Fruit fly (Drosophila melanogaster): ENCODE measurements around the gene CG7888.
A peak's percentile ranks its signal among the peaks of the same experiment; 100 is the strongest.

Gene CG7888

dm6 chr3L:11096195-11096908, 42.5 kb downstream of the CG7888 start, which contains the start of the genes CG46439, Iyd and CG33947 (continued):
- no peak for TF ChIP-seq pfk (GFP tag; optimal IDR thresholded peaks at IDR 0.05)
- no peak for TF ChIP-seq CG10565 (GFP tag; optimal IDR thresholded peaks at IDR 0.05)
- peak; percentile 56; the same call in 2 of the 3 replicates for TF ChIP-seq CG34224 (GFP tag; IDR thresholded peaks at IDR 0.05; ENCODE audit: partially characterized antibody)
- no peak for TF ChIP-seq Stat92E (GFP tag; optimal IDR thresholded peaks at IDR 0.05)
- no peak for TF ChIP-seq ara (GFP tag; IDR thresholded peaks at IDR 0.05)
- no peak for TF ChIP-seq gcm2 (GFP tag; optimal IDR thresholded peaks at IDR 0.05)
- no peak for TF ChIP-seq MTF-1 (GFP tag; optimal IDR thresholded peaks at IDR 0.05; ENCODE audit: borderline replicate concordance)
- no peak for TF ChIP-seq klu (GFP tag; IDR thresholded peaks at IDR 0.05)
- TF ChIP-seq knrl (GFP tag; IDR thresholded peaks at IDR 0.05; ENCODE audit: partially characterized antibody), result no peak
- TF ChIP-seq MESR4 (GFP tag; optimal IDR thresholded peaks at IDR 0.05), result peak; percentile 37
- TF ChIP-seq chn (GFP tag; optimal IDR thresholded peaks at IDR 0.05), result peak; percentile 4
- TF ChIP-seq peb (GFP tag; IDR thresholded peaks at IDR 0.05), result no peak
- TF ChIP-seq CG31224 (GFP tag; IDR thresholded peaks at IDR 0.05), result no peak
- TF ChIP-seq CG15696 (tag; optimal IDR thresholded peaks at IDR 0.05), result no peak
- TF ChIP-seq Nf-YB (GFP tag; optimal IDR thresholded peaks at IDR 0.05), result no peak
- no peak for TF ChIP-seq bowl (GFP tag; IDR thresholded peaks at IDR 0.05)
- no peak for TF ChIP-seq nerfin-2 (GFP tag; IDR thresholded peaks at IDR 0.05; ENCODE audit: partially characterized antibody)
- no peak for TF ChIP-seq CG17186 (GFP tag; optimal IDR thresholded peaks at IDR 0.05)
- no peak for TF ChIP-seq slbo (GFP tag; IDR thresholded peaks at IDR 0.05)
- TF ChIP-seq CG3838 (GFP tag; optimal IDR thresholded peaks at IDR 0.05), result no peak
- TF ChIP-seq Med (GFP tag), result peak; percentile 89
- TF ChIP-seq lmd (GFP tag; IDR thresholded peaks at IDR 0.05), result no peak
- no peak for TF ChIP-seq CG10431 (GFP tag; optimal IDR thresholded peaks at IDR 0.05)
- TF ChIP-seq CG8388 (GFP tag; optimal IDR thresholded peaks at IDR 0.05), result no peak
- TF ChIP-seq CG13894 (tag; optimal IDR thresholded peaks at IDR 0.05), result no peak
- peak in 1 of 2 experiments; percentile 87 for TF ChIP-seq Pdp1 (GFP tag; optimal IDR thresholded peaks at IDR 0.05)
- no peak for TF ChIP-seq dmrt99B (tag; optimal IDR thresholded peaks at IDR 0.05)
- no peak for TF ChIP-seq dysf (GFP tag; IDR thresholded peaks at IDR 0.05)
- no peak for TF ChIP-seq CG6765 (GFP tag; optimal IDR thresholded peaks at IDR 0.05)
- TF ChIP-seq Sry-δ (GFP tag; optimal IDR thresholded peaks at IDR 0.05), result no peak
- no peak for TF ChIP-seq danr (GFP tag; IDR thresholded peaks at IDR 0.05)
- TF ChIP-seq pho (GFP tag; optimal IDR thresholded peaks at IDR 0.05), result no peak
- TF ChIP-seq ind (GFP tag; optimal IDR thresholded peaks at IDR 0.05), result no peak
- TF ChIP-seq CG4424 (GFP tag; optimal IDR thresholded peaks at IDR 0.05), result no peak
- TF ChIP-seq NC2β (GFP tag; optimal IDR thresholded peaks at IDR 0.05), result peak; percentile 26
- TF ChIP-seq CG7271 (tag; optimal IDR thresholded peaks at IDR 0.05), result no peak
- TF ChIP-seq Trl (optimal IDR thresholded peaks at IDR 0.05), result peak; percentile 89 to 92
- TF ChIP-seq Trl (GFP tag; optimal IDR thresholded peaks at IDR 0.05), result peak; percentile 60
- no peak for TF ChIP-seq CG30403 (GFP tag; optimal IDR thresholded peaks at IDR 0.05)
- peak; percentile 28 for TF ChIP-seq cwo (GFP tag; optimal IDR thresholded peaks at IDR 0.05)
- no peak for TF ChIP-seq CG15011 (GFP tag; optimal IDR thresholded peaks at IDR 0.05)
- TF ChIP-seq fd96Cb (tag; optimal IDR thresholded peaks at IDR 0.05), result no peak
- no peak for TF ChIP-seq CG16863 (GFP tag; optimal IDR thresholded peaks at IDR 0.05)
- no peak for TF ChIP-seq CG42726 (GFP tag; IDR thresholded peaks at IDR 0.05; ENCODE audit: partially characterized antibody)
- TF ChIP-seq Meics (GFP tag; optimal IDR thresholded peaks at IDR 0.05), result no peak
- TF ChIP-seq CG1647 (GFP tag; optimal IDR thresholded peaks at IDR 0.05), result no peak
- TF ChIP-seq CG1792 (GFP tag; optimal IDR thresholded peaks at IDR 0.05), result no peak
- no peak for TF ChIP-seq al (GFP tag; IDR thresholded peaks at IDR 0.05)
- no peak for TF ChIP-seq CG31441 (GFP tag; IDR thresholded peaks at IDR 0.05)
- no peak for TF ChIP-seq CG4404 (GFP tag; IDR thresholded peaks at IDR 0.05)

Data from whole organism, embryonic.